Fruit fly (Drosophila melanogaster) whole organism, embryonic: Measurements from ENCODE around the gene CG11891.

Experiments used
- Adf1 ChIP-seq: fragments of 200-800 bp; sonication (Bioruptor generic); IDR thresholded peaks from 2 replicates; pipeline ENCODE4 v1.3.6; 2022; ENCODE audit warnings: missing biosample characterization, missing genetic modification characterization
- BEAF-32 ChIP-seq: fragments of 200-800 bp; sonication (Bioruptor generic); optimal IDR thresholded peaks from 3 replicates; lab custom pipeline; 2017; ENCODE audit warnings: missing biosample characterization, missing genetic modification characterization, mild to moderate bottlenecking, moderate library complexity, missing genetic modification reagents
- CG10209 ChIP-seq: fragments of 200-800 bp; sonication (Bioruptor generic); optimal IDR thresholded peaks from 3 replicates; lab custom pipeline; 2017; ENCODE audit warnings: missing biosample characterization, mild to moderate bottlenecking, missing genetic modification characterization, missing genetic modification reagents
- CG10565 ChIP-seq: fragments of 200-800 bp; sonication (Bioruptor generic); optimal IDR thresholded peaks from 3 replicates; lab custom pipeline; 2016; ENCODE audit warnings: missing biosample characterization, mild to moderate bottlenecking, missing genetic modification characterization
- CG11560 ChIP-seq: fragments of 200-800 bp; sonication (Bioruptor generic); IDR thresholded peaks from 3 replicates; pipeline ENCODE4 v1.3.6; 2022; ENCODE audit warnings: missing biosample characterization, missing genetic modification characterization
- CG11696 ChIP-seq: fragments of 200-800 bp; sonication (Bioruptor generic); IDR thresholded peaks from 2 replicates; pipeline ENCODE4 v1.3.6; 2022; ENCODE audit warnings: missing biosample characterization, missing genetic modification characterization
- CG17186 ChIP-seq: fragments of 200-800 bp; sonication (Bioruptor generic); optimal IDR thresholded peaks from 3 replicates; lab custom pipeline; 2017; ENCODE audit warnings: missing biosample characterization, missing genetic modification reagents, missing genetic modification characterization
- CG17359 ChIP-seq: fragments of 200-800 bp; sonication (Bioruptor generic); optimal IDR thresholded peaks from 3 replicates; lab custom pipeline; 2018; ENCODE audit warnings: missing biosample characterization, mild to moderate bottlenecking, missing genetic modification characterization, moderate library complexity
- CG2875 ChIP-seq: fragments of 200-800 bp; sonication (Bioruptor generic); optimal IDR thresholded peaks from 2 replicates; lab custom pipeline; 2017; ENCODE audit warnings: missing biosample characterization, mild to moderate bottlenecking, missing genetic modification characterization, missing genetic modification reagents
- CG3163 ChIP-seq: fragments of 200-800 bp; sonication (Bioruptor generic); optimal IDR thresholded peaks from 3 replicates; lab custom pipeline; 2016; ENCODE audit warnings: missing biosample characterization, missing genetic modification characterization
- CG6254 ChIP-seq: fragments of 200-800 bp; sonication (Bioruptor generic); optimal IDR thresholded peaks from 3 replicates; lab custom pipeline; 2017; ENCODE audit warnings: mild to moderate bottlenecking, missing biosample characterization, missing genetic modification reagents, missing genetic modification characterization
- CG6791 ChIP-seq: fragments of 200-800 bp; sonication (Bioruptor generic); IDR thresholded peaks from 3 replicates; pipeline ENCODE4 v1.3.6; 2022; ENCODE audit warnings: missing biosample characterization, missing genetic modification characterization; ENCODE audit not compliant: partially characterized antibody
- CG9876 ChIP-seq: fragments of 200-800 bp; sonication (Bioruptor generic); optimal IDR thresholded peaks from 2 replicates; lab custom pipeline; 2016; ENCODE audit warnings: missing biosample characterization, missing genetic modification characterization
- CG9932 ChIP-seq: fragments of 200-800 bp; sonication (Bioruptor generic); IDR thresholded peaks from 2 replicates; pipeline ENCODE4 v1.3.6; 2022; ENCODE audit warnings: missing biosample characterization, missing genetic modification characterization
- CTCF ChIP-seq: fragments of 200-800 bp; sonication (Bioruptor generic); optimal IDR thresholded peaks from 2 replicates; lab custom pipeline; 2017; ENCODE audit warnings: missing biosample characterization, mild to moderate bottlenecking, missing genetic modification characterization, moderate library complexity
- CoRest ChIP-seq: fragments of 200-800 bp; sonication (Bioruptor generic); optimal IDR thresholded peaks from 3 replicates; lab custom pipeline; 2018; ENCODE audit warnings: missing biosample characterization, mild to moderate bottlenecking, missing genetic modification characterization, moderate library complexity
- Doc3 ChIP-seq: fragments of 200-800 bp; sonication (Bioruptor generic); IDR thresholded peaks from 3 replicates; pipeline ENCODE4 v1.3.6; 2022; ENCODE audit warnings: missing biosample characterization, missing genetic modification characterization; ENCODE audit not compliant: partially characterized antibody
- E2f2 ChIP-seq: fragments of 200-800 bp; sonication (Bioruptor generic); IDR thresholded peaks from 2 replicates; pipeline ENCODE4 v1.3.6; 2022; ENCODE audit warnings: missing biosample characterization, missing genetic modification characterization
- Fer1 ChIP-seq: fragments of 200-800 bp; sonication (Bioruptor generic); optimal IDR thresholded peaks from 2 replicates; lab custom pipeline; 2017; ENCODE audit warnings: missing biosample characterization, mild to moderate bottlenecking, missing genetic modification characterization
- Fer3 ChIP-seq: fragments of 200-800 bp; sonication (Bioruptor generic); optimal IDR thresholded peaks from 2 replicates; lab custom pipeline; 2018; ENCODE audit warnings: missing biosample characterization, mild to moderate bottlenecking, missing genetic modification characterization, moderate library complexity
- H15 ChIP-seq: fragments of 200-800 bp; sonication (Bioruptor generic); IDR thresholded peaks from 3 replicates; pipeline ENCODE4 v1.3.6; 2022; ENCODE audit warnings: missing biosample characterization, missing genetic modification characterization
- HLH4C ChIP-seq: fragments of 200-800 bp; sonication (Bioruptor generic); IDR thresholded peaks from 3 replicates; pipeline ENCODE4 v1.3.6; 2022; ENCODE audit warnings: missing biosample characterization, missing genetic modification characterization; ENCODE audit not compliant: partially characterized antibody
- MESR4 ChIP-seq: fragments of 200-800 bp; sonication (Bioruptor generic); optimal IDR thresholded peaks from 2 replicates; lab custom pipeline; 2018; ENCODE audit warnings: missing biosample characterization, mild to moderate bottlenecking, missing genetic modification characterization, moderate library complexity
- Med ChIP-seq: fragments of 200-800 bp; sonication (Bioruptor generic); peaks from one replicate; lab custom pipeline; 2016; ENCODE audit warnings: missing biosample characterization, missing genetic modification characterization, mild to moderate bottlenecking, inconsistent platforms, moderate library complexity
- Nf-YA ChIP-seq: fragments of 200-800 bp; sonication (Bioruptor generic); IDR thresholded peaks from 2 replicates; pipeline ENCODE4 v1.3.6; 2022; ENCODE audit warnings: missing biosample characterization, missing genetic modification characterization
- Ravus ChIP-seq: fragments of 200-800 bp; sonication (Bioruptor generic); IDR thresholded peaks from 2 replicates; pipeline ENCODE4 v1.3.6; 2022; ENCODE audit warnings: missing biosample characterization, missing genetic modification characterization
- Sin3A ChIP-seq: fragments of >200 bp; optimal IDR thresholded peaks from 2 replicates; lab custom pipeline; 2018
- Trl ChIP-seq, 3 experiments: fragments of >200 bp in 2 of 3; fragments of 200-800 bp in 1 of 3; sonication (Bioruptor generic) in 1 of 3; optimal IDR thresholded peaks; 2 replicates in 1 of 3; 3 replicates in 2 of 3; lab custom pipeline; 2016 to 2017; ENCODE audit warnings: missing biosample characterization in 1 of 3, missing genetic modification characterization in 1 of 3
- Usf ChIP-seq: fragments of 200-800 bp; sonication (Bioruptor generic); optimal IDR thresholded peaks from 2 replicates; lab custom pipeline; 2017; ENCODE audit warnings: missing genotype, missing biosample characterization, missing genetic modification characterization
- aop ChIP-seq: fragments of 200-800 bp; sonication (Bioruptor generic); IDR thresholded peaks from 2 replicates; pipeline ENCODE4 v1.3.6; 2022; ENCODE audit warnings: missing biosample characterization, missing genetic modification characterization
- ato ChIP-seq: fragments of 200-800 bp; sonication (Bioruptor generic); IDR thresholded peaks from 2 replicates; pipeline ENCODE4 v1.3.6; 2022; ENCODE audit warnings: missing biosample characterization, missing genetic modification characterization; ENCODE audit not compliant: partially characterized antibody
- btn ChIP-seq: fragments of 200-800 bp; sonication (Bioruptor generic); optimal IDR thresholded peaks from 2 replicates; lab custom pipeline; 2016; ENCODE audit warnings: missing biosample characterization, missing genetic modification characterization
- cwo ChIP-seq: fragments of 200-800 bp; sonication (Bioruptor generic); optimal IDR thresholded peaks from 3 replicates; lab custom pipeline; 2017; ENCODE audit warnings: missing biosample characterization, missing genetic modification characterization, mild to moderate bottlenecking, moderate library complexity, missing genetic modification reagents
- dmrt11E ChIP-seq: fragments of 200-800 bp; sonication (Bioruptor generic); optimal IDR thresholded peaks from 3 replicates; lab custom pipeline; 2018; ENCODE audit warnings: missing biosample characterization, mild to moderate bottlenecking, missing genetic modification characterization, moderate library complexity
- ewg ChIP-seq: fragments of 200-800 bp; sonication (Bioruptor generic); optimal IDR thresholded peaks from 3 replicates; lab custom pipeline; 2017; ENCODE audit warnings: mild to moderate bottlenecking, missing biosample characterization, missing genetic modification reagents, missing genetic modification characterization
- hkb ChIP-seq, 2 experiments: fragments of 200-800 bp in 1 of 2; fragments of >200 bp in 1 of 2; sonication (Bioruptor generic) in 1 of 2; IDR thresholded peaks in 1 of 2; optimal IDR thresholded peaks in 1 of 2; 2 replicates each; pipeline versions ENCODE4 v1.3.6 to Lab custom; 2017 to 2022; ENCODE audit warnings: missing biosample characterization in 1 of 2, missing genetic modification characterization in 1 of 2
- klu ChIP-seq: fragments of 200-800 bp; sonication (Bioruptor generic); IDR thresholded peaks from 2 replicates; pipeline ENCODE4 v1.3.6; 2022; ENCODE audit warnings: missing biosample characterization, missing genetic modification characterization
- mld ChIP-seq: fragments of 200-800 bp; sonication (Bioruptor generic); IDR thresholded peaks from 3 replicates; pipeline ENCODE4 v1.3.6; 2022; ENCODE audit warnings: missing biosample characterization, missing genetic modification characterization; ENCODE audit not compliant: partially characterized antibody
- pho ChIP-seq: fragments of 200-800 bp; sonication (Bioruptor generic); optimal IDR thresholded peaks from 2 replicates; lab custom pipeline; 2016; ENCODE audit warnings: missing biosample characterization, missing genetic modification characterization
- phol ChIP-seq: fragments of 200-800 bp; sonication (Bioruptor generic); optimal IDR thresholded peaks from 3 replicates; lab custom pipeline; 2018; ENCODE audit warnings: missing biosample characterization, mild to moderate bottlenecking, missing genetic modification characterization, moderate library complexity
- pzg ChIP-seq: fragments of 200-800 bp; sonication (Bioruptor generic); optimal IDR thresholded peaks from 3 replicates; lab custom pipeline; 2018; ENCODE audit warnings: missing biosample characterization, mild to moderate bottlenecking, missing genetic modification characterization, moderate library complexity
- scrt ChIP-seq: fragments of 200-800 bp; sonication (Bioruptor generic); optimal IDR thresholded peaks from 2 replicates; lab custom pipeline; 2018; ENCODE audit warnings: missing biosample characterization, mild to moderate bottlenecking, missing genetic modification characterization, moderate library complexity
- shn ChIP-seq: fragments of 200-800 bp; sonication (Bioruptor generic); optimal IDR thresholded peaks from 3 replicates; lab custom pipeline; 2016; ENCODE audit warnings: missing biosample characterization, missing genetic modification characterization
- slp2 ChIP-seq: fragments of 200-800 bp; sonication (Bioruptor generic); optimal IDR thresholded peaks from 2 replicates; lab custom pipeline; 2016; ENCODE audit warnings: missing biosample characterization, missing genetic modification characterization
- sna ChIP-seq: fragments of 200-800 bp; sonication (Bioruptor generic); IDR thresholded peaks from 2 replicates; pipeline ENCODE4 v1.3.6; 2022; ENCODE audit warnings: missing biosample characterization, missing genetic modification characterization; ENCODE audit not compliant: partially characterized antibody
- tna ChIP-seq: fragments of 200-800 bp; sonication (Bioruptor generic); IDR thresholded peaks from 2 replicates; pipeline ENCODE4 v1.3.6; 2022; ENCODE audit warnings: missing biosample characterization, missing genetic modification characterization; ENCODE audit not compliant: partially characterized antibody
- trh ChIP-seq: fragments of 200-800 bp; sonication (Bioruptor generic); optimal IDR thresholded peaks from 2 replicates; lab custom pipeline; 2016; ENCODE audit warnings: missing biosample characterization, missing genetic modification characterization

CG11891 gene

dm6 chr3R:25269909-25270308 is at the start of gene CG11891, which contains the start of gene CG11889:
Gene CG11891 (plus strand): TSS chr3R:25270209.
Gene CG11889 (plus strand): TSS chr3R:25270209.
- TF ChIP-seq dmrt11E (tag; lab: Kevin White, UChicago), result no peak
- peak; percentile 12 for TF ChIP-seq Med
- TF ChIP-seq sna (GFP tag; lab: Robert Waterston, UW), result no peak
- TF ChIP-seq, all 482 proteins: peak for 1

dm6 chr3R:25221203-25221807 is 48.7 kb upstream of the CG11891 start, which contains the start of gene Alg9:
Gene Alg9 (plus strand): TSS chr3R:25221589.
- TF ChIP-seq Trl (optimal IDR thresholded peaks at IDR 0.05; lab: Kevin White, UChicago) (no peak), Trl (GFP tag; optimal IDR thresholded peaks at IDR 0.05; lab: Kevin White, UChicago) (no peak), E2f2 (peak; percentile 71), Usf (GFP tag; lab: Kevin White, UChicago) (no peak), Ravus (GFP tag; lab: Robert Waterston, UW) (no peak), aop (no peak), CG2875 (GFP tag; lab: Kevin White, UChicago) (no peak), MESR4 (GFP tag; lab: Kevin White, UChicago) (peak; percentile 8), klu (GFP tag; lab: Robert Waterston, UW) (no peak), CG11560 (tag; lab: Robert Waterston, UW) (no peak), scrt (GFP tag; lab: Kevin White, UChicago) (no peak), CG11696 (GFP tag; lab: Robert Waterston, UW) (no peak), CG6254 (GFP tag; lab: Kevin White, UChicago) (no peak), hkb (optimal IDR thresholded peaks at IDR 0.05; lab: Kevin White, UChicago) (peak; percentile 18), hkb (GFP tag; IDR thresholded peaks at IDR 0.05; lab: Robert Waterston, UW) (no peak), pho (GFP tag; lab: Kevin White, UChicago) (no peak), btn (no peak), BEAF-32 (GFP tag; lab: Kevin White, UChicago) (peak; percentile 84), cwo (GFP tag; lab: Kevin White, UChicago) (no peak), CG3163 (no peak), CG17186 (GFP tag; lab: Kevin White, UChicago) (peak; percentile 2), CoRest (tag; lab: Kevin White, UChicago) (peak; percentile 47), shn (GFP tag; lab: Kevin White, UChicago) (no peak), Fer1 (GFP tag; lab: Kevin White, UChicago) (no peak), CG9932 (GFP tag; lab: Robert Waterston, UW) (peak; percentile 30; the same call in 1 of the 2 replicates), CG6791 (peak; percentile 92), CG10565 (GFP tag; lab: Kevin White, UChicago) (no peak), H15 (GFP tag; lab: Robert Waterston, UW) (no peak), Doc3 (GFP tag; lab: Robert Waterston, UW) (peak; percentile 83), ato (peak; percentile 86), mld (peak; percentile 88), phol (tag; lab: Kevin White, UChicago) (peak; percentile 33), Fer3 (tag; lab: Kevin White, UChicago) (no peak), CG10209 (GFP tag; lab: Kevin White, UChicago) (no peak), CG9876 (GFP tag; lab: Kevin White, UChicago) (no peak), CG17359 (tag; lab: Kevin White, UChicago) (no peak), Adf1 (GFP tag; lab: Robert Waterston, UW) (peak; percentile 11; the same call in 1 of the 2 replicates), tna (GFP tag; lab: Robert Waterston, UW) (peak; percentile 95), slp2 (GFP tag; lab: Kevin White, UChicago) (no peak), pzg (GFP tag; lab: Kevin White, UChicago) (peak; percentile 79), HLH4C (peak; percentile 95), trh (GFP tag; lab: Kevin White, UChicago) (no peak), ewg (GFP tag; lab: Kevin White, UChicago) (no peak), Nf-YA (no peak), CTCF (peak; percentile 30), Sin3A (lab: Kevin White, UChicago) (peak; percentile 56)
